Worm (Caenorhabditis elegans): ENCODE results near the gene upb-1.

Gene upb-1

DNA sequence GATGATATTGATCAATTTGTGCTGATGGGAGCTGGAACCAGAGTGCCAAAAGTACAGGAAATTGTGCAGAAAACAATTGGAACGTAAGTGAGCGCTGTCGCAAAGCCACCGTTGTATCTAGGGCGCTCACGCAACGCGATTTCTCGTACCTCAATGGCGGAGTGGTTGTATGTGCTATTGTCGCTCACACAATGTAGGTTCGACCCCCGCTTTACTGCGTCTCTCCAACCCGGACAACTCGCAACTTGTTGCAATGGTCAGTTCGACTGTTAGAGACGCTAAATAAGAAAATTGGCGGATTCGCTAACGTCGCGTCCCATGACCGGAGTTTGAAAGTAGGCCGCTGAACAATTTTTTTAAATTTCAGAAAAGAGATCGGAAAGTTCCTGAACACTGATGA lies 41.4 kb downstream of the upb-1 start:
- TF ChIP-seq lin-32 (GFP tag; optimal IDR thresholded peaks at IDR 0.05) (peak; percentile 89), unc-39 (tag; optimal IDR thresholded peaks at IDR 0.05) (peak; percentile 35), elt-1 (tag; optimal IDR thresholded peaks at IDR 0.05; ENCODE audit: borderline replicate concordance, insufficient read depth) (no peak), ham-2 (GFP tag; optimal IDR thresholded peaks at IDR 0.05) (peak; percentile 79), mab-5 (tag; optimal IDR thresholded peaks at IDR 0.05) (no peak), blmp-1 (tag; optimal IDR thresholded peaks at IDR 0.05) (no peak), M03D4.4 (tag; optimal IDR thresholded peaks at IDR 0.05) (peak; percentile 88), pha-4 (tag; optimal IDR thresholded peaks at IDR 0.05) (peak; percentile 65), ces-1 (GFP tag; optimal IDR thresholded peaks at IDR 0.05) (no peak), ceh-83 (GFP tag; optimal IDR thresholded peaks at IDR 0.05) (peak; percentile 93), drap-1 (GFP tag; optimal IDR thresholded peaks at IDR 0.05) (peak; percentile 88), nhr-237 (tag; optimal IDR thresholded peaks at IDR 0.05) (no peak), tbx-8 (GFP tag; optimal IDR thresholded peaks at IDR 0.05) (peak; percentile 91), flh-1 (GFP tag; optimal IDR thresholded peaks at IDR 0.05) (no peak), zip-8 (tag; optimal IDR thresholded peaks at IDR 0.05) (no peak), hlh-1 (tag; optimal IDR thresholded peaks at IDR 0.05) (peak; percentile 12), elt-3 (tag; optimal IDR thresholded peaks at IDR 0.05) (no peak), nhr-76 (tag; optimal IDR thresholded peaks at IDR 0.05) (no peak), nhr-2 (tag; optimal IDR thresholded peaks at IDR 0.05) (no peak), mls-2 (tag; optimal IDR thresholded peaks at IDR 0.05) (peak; percentile 91), cnd-1 (tag; optimal IDR thresholded peaks at IDR 0.05) (peak; percentile 90), bed-3 (GFP tag; optimal IDR thresholded peaks at IDR 0.05) (peak; percentile 61), ceh-39 (tag; optimal IDR thresholded peaks at IDR 0.05) (no peak), ceh-43 (GFP tag; optimal IDR thresholded peaks at IDR 0.05) (peak; percentile 74), snpc-4 (tag; optimal IDR thresholded peaks at IDR 0.05) (no peak), unc-62 (GFP tag; optimal IDR thresholded peaks at IDR 0.05) (no peak), sptf-1 (tag; optimal IDR thresholded peaks at IDR 0.05) (peak; percentile 92), nhr-28 (tag; optimal IDR thresholded peaks at IDR 0.05) (no peak), nhr-12 (tag; optimal IDR thresholded peaks at IDR 0.05) (no peak), lin-13 (tag; optimal IDR thresholded peaks at IDR 0.05) (peak; percentile 50), unc-120 (tag; optimal IDR thresholded peaks at IDR 0.05; ENCODE audit: poor library complexity, severe bottlenecking) (peak; percentile 82), sem-2 (GFP tag; optimal IDR thresholded peaks at IDR 0.05) (peak; percentile 85), lsy-2 (tag; optimal IDR thresholded peaks at IDR 0.05) (no peak), mep-1 (tag; optimal IDR thresholded peaks at IDR 0.05) (peak; percentile 23), ztf-11 (tag; optimal IDR thresholded peaks at IDR 0.05) (no peak)

DNA sequence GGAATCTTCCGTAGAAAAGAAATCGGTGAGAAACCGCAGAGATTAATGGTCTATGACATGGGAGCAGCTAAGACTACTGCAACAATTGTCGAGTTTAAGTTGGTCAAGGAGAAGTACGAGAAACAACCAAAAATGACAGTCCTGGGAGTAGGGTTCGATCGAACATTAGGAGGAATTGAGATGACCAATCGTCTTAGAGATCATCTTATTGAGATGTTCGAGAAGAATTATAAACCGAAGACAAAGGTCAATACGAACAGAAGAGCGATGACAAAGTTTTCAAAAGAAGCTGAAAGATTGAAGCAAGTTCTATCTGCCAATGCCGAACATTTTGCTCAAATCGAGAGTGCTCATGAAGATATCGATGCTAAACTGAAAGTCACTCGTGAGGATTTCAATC lies 41.9 kb downstream of the upb-1 start:
- no peak for TF ChIP-seq flh-1 (GFP tag; optimal IDR thresholded peaks at IDR 0.05)
- no peak for TF ChIP-seq nhr-28 (tag; optimal IDR thresholded peaks at IDR 0.05)
- TF ChIP-seq nhr-237 (tag; optimal IDR thresholded peaks at IDR 0.05) = no peak
- no peak for TF ChIP-seq zip-8 (tag; optimal IDR thresholded peaks at IDR 0.05)
- no peak for TF ChIP-seq lsy-2 (tag; optimal IDR thresholded peaks at IDR 0.05)
- no peak for TF ChIP-seq ceh-43 (GFP tag; optimal IDR thresholded peaks at IDR 0.05)
- TF ChIP-seq mep-1 (tag; optimal IDR thresholded peaks at IDR 0.05) = no peak
- TF ChIP-seq ces-1 (GFP tag; optimal IDR thresholded peaks at IDR 0.05) = no peak
- no peak for TF ChIP-seq ceh-83 (GFP tag; optimal IDR thresholded peaks at IDR 0.05)
- TF ChIP-seq mab-5 (tag; optimal IDR thresholded peaks at IDR 0.05) = no peak
- TF ChIP-seq M03D4.4 (tag; optimal IDR thresholded peaks at IDR 0.05) = no peak
- TF ChIP-seq lin-13 (tag; optimal IDR thresholded peaks at IDR 0.05) = no peak
- TF ChIP-seq nhr-2 (tag; optimal IDR thresholded peaks at IDR 0.05) = no peak
- TF ChIP-seq pha-4 (tag; optimal IDR thresholded peaks at IDR 0.05) = no peak
- no peak for TF ChIP-seq nhr-76 (tag; optimal IDR thresholded peaks at IDR 0.05)

DNA sequence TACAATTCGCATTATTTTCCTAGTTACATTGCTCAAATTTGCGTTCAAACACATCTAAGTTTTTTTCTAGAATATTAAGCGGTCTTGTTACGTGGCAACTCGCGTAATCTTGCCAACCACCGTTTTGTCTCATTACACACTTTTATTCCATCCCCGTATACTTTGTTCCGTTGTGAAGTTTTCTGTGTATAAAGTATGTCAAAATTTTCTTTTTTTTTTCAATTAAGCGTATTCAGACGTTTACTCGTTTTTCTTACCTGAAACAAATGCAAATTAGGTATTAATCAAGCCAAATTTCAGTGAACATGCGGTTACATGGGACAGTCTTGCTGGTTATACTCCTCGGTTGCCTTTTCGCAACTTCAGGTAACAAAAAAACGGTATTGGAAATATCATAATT lies 42.9 kb downstream of the upb-1 start, which contains the start of gene T24H7.2:
TSS of gene T24H7.2 (plus strand) at position 301 of the 400 bp plus-strand sequence.
- TF ChIP-seq blmp-1 (tag; optimal IDR thresholded peaks at IDR 0.05) (no peak), hlh-1 (tag; optimal IDR thresholded peaks at IDR 0.05) (no peak), sem-2 (GFP tag; optimal IDR thresholded peaks at IDR 0.05) (no peak), cnd-1 (tag; optimal IDR thresholded peaks at IDR 0.05) (no peak), zip-8 (tag; optimal IDR thresholded peaks at IDR 0.05) (no peak), elt-3 (tag; optimal IDR thresholded peaks at IDR 0.05) (no peak), snpc-4 (tag; optimal IDR thresholded peaks at IDR 0.05) (no peak), lin-32 (GFP tag; optimal IDR thresholded peaks at IDR 0.05) (no peak), mab-5 (tag; optimal IDR thresholded peaks at IDR 0.05) (no peak), mep-1 (tag; optimal IDR thresholded peaks at IDR 0.05) (no peak), nhr-76 (tag; optimal IDR thresholded peaks at IDR 0.05) (no peak), ceh-43 (GFP tag; optimal IDR thresholded peaks at IDR 0.05) (no peak), bed-3 (GFP tag; optimal IDR thresholded peaks at IDR 0.05) (no peak), pha-4 (tag; optimal IDR thresholded peaks at IDR 0.05) (no peak), ztf-11 (tag; optimal IDR thresholded peaks at IDR 0.05) (no peak), ham-2 (GFP tag; optimal IDR thresholded peaks at IDR 0.05) (no peak), lsy-2 (tag; optimal IDR thresholded peaks at IDR 0.05) (no peak)
